Fruit fly (Drosophila melanogaster) whole organism, adult: ENCODE measurements around the gene sle.
"Not testable (repeated sequence)": the region's sequence is repeated elsewhere in the genome, so short reads cannot be mapped to it uniquely, and the experiment has no call there.

Experiments used
- CG11617 ChIP-seq: fragments of 200-800 bp; sonication (Bioruptor generic); optimal IDR thresholded peaks from 2 replicates; lab custom pipeline; 2017; ENCODE audit warnings: mild to moderate bottlenecking, missing biosample characterization, missing genetic modification reagents, missing genetic modification characterization
- CG12768 ChIP-seq: fragments of 200-800 bp; sonication (Bioruptor generic); optimal IDR thresholded peaks from 2 replicates; lab custom pipeline; 2017; ENCODE audit warnings: missing biosample characterization, missing genetic modification characterization, mild to moderate bottlenecking, moderate library complexity, missing genetic modification reagents
- CG14711 ChIP-seq: fragments of 200-800 bp; sonication (Bioruptor generic); optimal IDR thresholded peaks from 2 replicates; lab custom pipeline; 2018; ENCODE audit warnings: missing biosample characterization, mild to moderate bottlenecking, missing genetic modification characterization, moderate library complexity
- CG1620 ChIP-seq: fragments of 200-800 bp; sonication (Bioruptor generic); optimal IDR thresholded peaks from 2 replicates; lab custom pipeline; 2016; ENCODE audit warnings: missing biosample characterization, missing genetic modification characterization
- CG5204 ChIP-seq: fragments of 200-800 bp; sonication (Bioruptor generic); optimal IDR thresholded peaks from 2 replicates; lab custom pipeline; 2016; ENCODE audit warnings: missing biosample characterization, missing genetic modification characterization
- CG7101 ChIP-seq: fragments of 200-800 bp; sonication (Bioruptor generic); optimal IDR thresholded peaks from 2 replicates; lab custom pipeline; 2018; ENCODE audit warnings: missing biosample characterization, mild to moderate bottlenecking, missing genetic modification characterization, moderate library complexity
- bab1 ChIP-seq: fragments of 200-800 bp; sonication (Bioruptor generic); optimal IDR thresholded peaks from 3 replicates; lab custom pipeline; 2019; ENCODE audit warnings: missing biosample characterization, mild to moderate bottlenecking, missing genetic modification characterization, moderate library complexity
- cnc ChIP-seq, 2 experiments: fragments of >200 bp; optimal IDR thresholded peaks; 2 replicates each; lab custom pipeline; 2017
- kay ChIP-seq: fragments of 200-800 bp; sonication (Bioruptor generic); peaks from one replicate; lab custom pipeline; 2016; ENCODE audit warnings: missing biosample characterization, missing genetic modification characterization, borderline replicate concordance
- ovo ChIP-seq: fragments of 200-800 bp; sonication (Bioruptor generic); optimal IDR thresholded peaks from 2 replicates; lab custom pipeline; 2016; ENCODE audit warnings: missing biosample characterization, missing genetic modification characterization
- tj ChIP-seq: fragments of 200-800 bp; sonication (Bioruptor generic); optimal IDR thresholded peaks from 3 replicates; lab custom pipeline; 2017; ENCODE audit warnings: missing biosample characterization, mild to moderate bottlenecking, missing genetic modification characterization, moderate library complexity
- toe ChIP-seq: fragments of 200-800 bp; sonication (Bioruptor generic); optimal IDR thresholded peaks from 2 replicates; lab custom pipeline; 2016; ENCODE audit warnings: missing biosample characterization, missing genetic modification characterization

DNA sequence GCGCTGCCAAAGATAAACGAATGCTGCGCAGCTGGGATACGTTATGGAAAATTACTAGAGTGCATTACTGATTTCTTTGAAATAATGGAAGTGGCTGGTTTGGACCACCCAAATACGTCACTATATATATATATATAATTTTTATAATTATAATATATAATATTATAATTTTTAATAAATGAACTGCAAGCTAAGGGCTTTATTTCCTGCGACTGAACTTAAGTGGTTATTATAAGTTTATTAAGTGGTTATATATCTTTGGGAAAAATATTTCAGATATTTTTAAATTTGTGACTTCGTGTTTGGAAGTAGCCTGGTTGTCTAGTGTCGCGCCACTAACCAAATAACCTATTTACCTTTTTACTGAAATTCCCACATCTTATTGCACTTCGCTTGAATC lies 15.5 kb downstream of the sle start, which contains the start of gene CG31406:
- TF ChIP-seq CG12768 (GFP tag; lab: Kevin White, UChicago); CG5204 (GFP tag; lab: Kevin White, UChicago); kay (GFP tag; lab: Kevin White, UChicago); CG11617 (GFP tag; lab: Kevin White, UChicago); ovo (GFP tag; lab: Kevin White, UChicago); bab1; CG7101; CG14711 (tag; lab: Kevin White, UChicago); toe; CG1620; tj (GFP tag; lab: Kevin White, UChicago); cnc (optimal IDR thresholded peaks at IDR 0.05; lab: Kevin White, UChicago): not testable (repeated sequence)
